Worm (Caenorhabditis elegans): ENCODE measurements around the gene vgln-1.

ce11 chrII:9840313-9840712 is 50.6 kb downstream of the vgln-1 start, which contains the start of gene ZK938.11:
- TF ChIP-seq T07F8.4 (tag; optimal IDR thresholded peaks at IDR 0.05) (no peak), him-1 (tag; optimal IDR thresholded peaks at IDR 0.05) (no peak), mcd-1 (GFP tag; IDR thresholded peaks at IDR 0.05) (no peak), let-526 (GFP tag; IDR thresholded peaks at IDR 0.05) (no peak), unc-62 (GFP tag; optimal IDR thresholded peaks at IDR 0.05) (no peak), Y53G8AR.9 (GFP tag; conservative IDR thresholded peaks at IDR 0.05) (no peak), D2030.7 (GFP tag; IDR thresholded peaks at IDR 0.05) (no peak)

Data from whole organism, young adult.